Worm (Caenorhabditis elegans): ENCODE measurements around the gene C06E1.11.

Gene C06E1.11

ce11 chrIII:8611282-8611681, 5.2 kb downstream of the C06E1.11 start:
- TF ChIP-seq fkh-3 (tag; optimal IDR thresholded peaks at IDR 0.05) (no peak), Y79H2A.3 (GFP tag; conservative IDR thresholded peaks at IDR 0.05) (no peak), snpc-4 (GFP tag; optimal IDR thresholded peaks at IDR 0.05) (no peak), snpc-4 (tag; optimal IDR thresholded peaks at IDR 0.05) (no peak), cebp-1 (GFP tag; IDR thresholded peaks at IDR 0.05) (peak; percentile 47; the same call in 1 of the 2 replicates), cebp-1 (tag; optimal IDR thresholded peaks at IDR 0.05) (peak; percentile 90), F57C9.4 (tag; optimal IDR thresholded peaks at IDR 0.05) (no peak), hrde-1 (tag; optimal IDR thresholded peaks at IDR 0.05; ENCODE audit: borderline replicate concordance) (no peak)

- TF ChIP-seq madf-3 (GFP tag; IDR thresholded peaks at IDR 0.05) (no peak), let-607 (tag; optimal IDR thresholded peaks at IDR 0.05) (no peak), snpc-1.1 (tag; optimal IDR thresholded peaks at IDR 0.05; ENCODE audit: insufficient read depth) (no peak), F52B5.7 (tag; optimal IDR thresholded peaks at IDR 0.05) (no peak), ceh-79 (tag; optimal IDR thresholded peaks at IDR 0.05) (no peak), repo-1 (tag; optimal IDR thresholded peaks at IDR 0.05) (no peak), akir-1 (GFP tag; optimal IDR thresholded peaks at IDR 0.05) (no peak), ceh-40 (GFP tag; IDR thresholded peaks at IDR 0.05) (no peak), ama-1 (optimal IDR thresholded peaks at IDR 0.05) (no peak), ama-1 (GFP tag; optimal IDR thresholded peaks at IDR 0.05) (no peak), ceh-27 (GFP tag; optimal IDR thresholded peaks at IDR 0.05) (no peak), T07F8.4 (tag; optimal IDR thresholded peaks at IDR 0.05) (no peak), xnd-1 (tag; optimal IDR thresholded peaks at IDR 0.05) (no peak), lin-54 (GFP tag; optimal IDR thresholded peaks at IDR 0.05) (no peak), F22D6.2 (tag; optimal IDR thresholded peaks at IDR 0.05) (no peak), die-1 (tag; optimal IDR thresholded peaks at IDR 0.05) (no peak), zfh-2 (GFP tag; conservative IDR thresholded peaks at IDR 0.05) (no peak), lag-1 (GFP tag; IDR thresholded peaks at IDR 0.05) (no peak), F23B12.7 (tag; optimal IDR thresholded peaks at IDR 0.05; ENCODE audit: insufficient read depth) (no peak)
Observed at ce11 chrIII:8609683-8610082, 6.8 kb downstream of the C06E1.11 start, which contains the start of gene C06E1.9. Gene C06E1.9, minus strand, starts transcription at chrIII:8609783.

ce11 chrIII:8605532-8605931, 11.0 kb downstream of the C06E1.11 start, which contains the start of gene C06E1.1:
Gene C06E1.1, plus strand, starts transcription at chrIII:8605832.
- TF ChIP-seq aptf-2 (GFP tag; conservative IDR thresholded peaks at IDR 0.05) (no peak), egrh-3 (GFP tag; IDR thresholded peaks at IDR 0.05) (no peak), xnd-1 (tag; optimal IDR thresholded peaks at IDR 0.05) (no peak), lsy-27 (tag; optimal IDR thresholded peaks at IDR 0.05; ENCODE audit: borderline replicate concordance, insufficient read depth) (no peak), rcor-1 (GFP tag; IDR thresholded peaks at IDR 0.05) (no peak), athp-1 (tag; optimal IDR thresholded peaks at IDR 0.05) (no peak), ztf-6 (GFP tag; IDR thresholded peaks at IDR 0.05) (no peak), zim-3 (tag; optimal IDR thresholded peaks at IDR 0.05) (no peak)

ce11 chrIII:8602148-8602547, 14.3 kb downstream of the C06E1.11 start:
- TF ChIP-seq Y53G8AR.9 (GFP tag; conservative IDR thresholded peaks at IDR 0.05) (no peak), lin-26 (GFP tag; IDR thresholded peaks at IDR 0.05) (no peak), attf-5 (GFP tag; optimal IDR thresholded peaks at IDR 0.05) (no peak), sdz-38 (tag; optimal IDR thresholded peaks at IDR 0.05) (no peak), ZK185.1 (tag; optimal IDR thresholded peaks at IDR 0.05; ENCODE audit: poor library complexity, severe bottlenecking) (no peak), Y79H2A.3 (GFP tag; conservative IDR thresholded peaks at IDR 0.05) (no peak), ceh-79 (tag; optimal IDR thresholded peaks at IDR 0.05) (no peak), unc-130 (GFP tag; optimal IDR thresholded peaks at IDR 0.05) (no peak), T07F8.4 (tag; optimal IDR thresholded peaks at IDR 0.05) (no peak), nfyb-1 (GFP tag; IDR thresholded peaks at IDR 0.05) (no peak), hlh-26 (GFP tag; conservative IDR thresholded peaks at IDR 0.05) (no peak), die-1 (tag; optimal IDR thresholded peaks at IDR 0.05) (no peak), chd-7 (tag; optimal IDR thresholded peaks at IDR 0.05) (no peak)
